Fruit fly (Drosophila melanogaster): ENCODE measurements around the gene onecut.

DNA sequence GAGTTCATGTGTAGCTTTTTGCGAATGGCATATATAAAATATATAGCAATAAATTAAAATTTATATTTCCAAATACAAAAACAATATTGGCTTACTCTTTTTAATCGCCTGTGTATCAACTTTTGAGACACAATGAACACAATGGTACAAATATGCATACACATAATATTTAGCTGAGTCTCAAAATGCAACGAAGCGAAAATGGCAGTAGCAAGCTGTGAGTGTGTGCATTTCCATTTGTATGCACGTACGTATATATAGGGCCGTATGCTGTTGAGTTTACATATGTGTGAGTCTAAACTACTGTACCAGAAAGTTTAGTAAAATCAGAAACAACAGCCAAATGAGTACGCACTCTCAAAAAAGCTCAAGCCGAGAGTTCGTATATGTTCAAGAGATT is 52.7 kb downstream of the onecut start:
- TF ChIP-seq CG6854 (GFP tag; optimal IDR thresholded peaks at IDR 0.05) (no peak), net (GFP tag; optimal IDR thresholded peaks at IDR 0.05) (no peak), Ets21C (GFP tag; optimal IDR thresholded peaks at IDR 0.05) (no peak), Blimp-1 (GFP tag; optimal IDR thresholded peaks at IDR 0.05) (no peak), Hr38 (GFP tag; optimal IDR thresholded peaks at IDR 0.05) (no peak), CG1621 (tag; optimal IDR thresholded peaks at IDR 0.05) (no peak), CG32006 (GFP tag; optimal IDR thresholded peaks at IDR 0.05) (no peak), Hr39 (GFP tag; optimal IDR thresholded peaks at IDR 0.05) (no peak), fd85E (GFP tag; optimal IDR thresholded peaks at IDR 0.05) (no peak), spab (GFP tag; optimal IDR thresholded peaks at IDR 0.05) (no peak), CG7368 (GFP tag; optimal IDR thresholded peaks at IDR 0.05) (no peak)
